Fruit fly (Drosophila melanogaster) whole organism, embryonic: ENCODE results near the gene Erk7.

ENCODE experiments used
- Aef1 ChIP-seq: fragments of 200-800 bp; sonication (Bioruptor generic); IDR thresholded peaks from 3 replicates; pipeline ENCODE4 v1.3.6; 2022; ENCODE audit warnings: missing biosample characterization, missing genetic modification characterization
- Antp ChIP-seq: fragments of 200-800 bp; sonication (Bioruptor generic); optimal IDR thresholded peaks from 3 replicates; lab custom pipeline; 2016; ENCODE audit warnings: missing biosample characterization, missing genetic modification characterization
- CG10654 ChIP-seq: fragments of 200-800 bp; sonication (Bioruptor generic); optimal IDR thresholded peaks from 2 replicates; lab custom pipeline; 2016; ENCODE audit warnings: missing biosample characterization, missing genetic modification characterization
- CG10979 ChIP-seq: fragments of 200-800 bp; sonication (Bioruptor generic); optimal IDR thresholded peaks from 2 replicates; lab custom pipeline; 2018; ENCODE audit warnings: missing biosample characterization, mild to moderate bottlenecking, missing genetic modification characterization, moderate library complexity
- CG11504 ChIP-seq: fragments of 200-800 bp; sonication (Bioruptor generic); optimal IDR thresholded peaks from 3 replicates; lab custom pipeline; 2019; ENCODE audit warnings: missing biosample characterization, mild to moderate bottlenecking, missing genetic modification characterization, moderate library complexity
- CG12391 ChIP-seq: fragments of 200-800 bp; sonication (Bioruptor generic); optimal IDR thresholded peaks from 3 replicates; lab custom pipeline; 2018; ENCODE audit warnings: missing biosample characterization, mild to moderate bottlenecking, missing genetic modification characterization, moderate library complexity
- CG12659 ChIP-seq: fragments of 200-800 bp; sonication (Bioruptor generic); optimal IDR thresholded peaks from 3 replicates; lab custom pipeline; 2017; ENCODE audit warnings: mild to moderate bottlenecking, missing biosample characterization, missing genetic modification reagents, missing genetic modification characterization
- CG14710 ChIP-seq: fragments of 200-800 bp; sonication (Bioruptor generic); optimal IDR thresholded peaks from 3 replicates; lab custom pipeline; 2019; ENCODE audit warnings: missing biosample characterization, mild to moderate bottlenecking, missing genetic modification characterization, moderate library complexity
- CG1529 ChIP-seq: fragments of 200-800 bp; sonication (Bioruptor generic); optimal IDR thresholded peaks from 3 replicates; lab custom pipeline; 2018; ENCODE audit warnings: missing biosample characterization, missing genetic modification characterization
- CG1603 ChIP-seq: fragments of 200-800 bp; sonication (Bioruptor generic); optimal IDR thresholded peaks from 2 replicates; lab custom pipeline; 2019; ENCODE audit warnings: missing biosample characterization, mild to moderate bottlenecking, missing genetic modification characterization, moderate library complexity
- CG17359 ChIP-seq: fragments of 200-800 bp; sonication (Bioruptor generic); optimal IDR thresholded peaks from 3 replicates; lab custom pipeline; 2018; ENCODE audit warnings: missing biosample characterization, mild to moderate bottlenecking, missing genetic modification characterization, moderate library complexity
- CG18599 ChIP-seq: fragments of 200-800 bp; sonication (Bioruptor generic); optimal IDR thresholded peaks from 3 replicates; lab custom pipeline; 2017; ENCODE audit warnings: missing biosample characterization, missing genetic modification characterization, mild to moderate bottlenecking, moderate library complexity, missing genetic modification reagents
- CG30403 ChIP-seq: fragments of 200-800 bp; sonication (Bioruptor generic); optimal IDR thresholded peaks from 3 replicates; lab custom pipeline; 2016; ENCODE audit warnings: missing biosample characterization, missing genetic modification characterization
- CG3163 ChIP-seq: fragments of 200-800 bp; sonication (Bioruptor generic); optimal IDR thresholded peaks from 3 replicates; lab custom pipeline; 2016; ENCODE audit warnings: missing biosample characterization, missing genetic modification characterization
- CG4360 ChIP-seq: fragments of 200-800 bp; sonication (Bioruptor generic); IDR thresholded peaks from 2 replicates; pipeline ENCODE4 v1.3.6; 2022; ENCODE audit warnings: missing biosample characterization, missing genetic modification characterization
- CG4730 ChIP-seq: fragments of 200-800 bp; sonication (Bioruptor generic); IDR thresholded peaks from 2 replicates; pipeline ENCODE4 v1.3.6; 2022; ENCODE audit warnings: missing biosample characterization, missing genetic modification characterization
- CG8388 ChIP-seq: fragments of 200-800 bp; sonication (Bioruptor generic); optimal IDR thresholded peaks from 2 replicates; lab custom pipeline; 2019; ENCODE audit warnings: missing biosample characterization, mild to moderate bottlenecking, missing genetic modification characterization, moderate library complexity
- CG9797 ChIP-seq: fragments of 200-800 bp; sonication (Bioruptor generic); optimal IDR thresholded peaks from 3 replicates; lab custom pipeline; 2018; ENCODE audit warnings: missing biosample characterization, mild to moderate bottlenecking, missing genetic modification characterization
- CHES-1-like ChIP-seq: fragments of 200-800 bp; sonication (Bioruptor generic); optimal IDR thresholded peaks from 2 replicates; lab custom pipeline; 2016; ENCODE audit warnings: missing biosample characterization, missing genetic modification characterization
- Eip74EF ChIP-seq, 2 experiments: fragments of 200-800 bp in 1 of 2; fragments of >200 bp in 1 of 2; sonication (Bioruptor generic) in 1 of 2; optimal IDR thresholded peaks; 2 replicates each; lab custom pipeline; 2017 to 2019; ENCODE audit warnings: missing biosample characterization in 2 of 2, missing genetic modification characterization in 2 of 2, mild to moderate bottlenecking in 1 of 2, moderate library complexity in 1 of 2
- Gsc ChIP-seq: fragments of 200-800 bp; sonication (Bioruptor generic); IDR thresholded peaks from 2 replicates; pipeline ENCODE4 v1.3.6; 2022; ENCODE audit warnings: missing biosample characterization, missing genetic modification characterization
- Hsf ChIP-seq: fragments of 200-800 bp; sonication (Bioruptor generic); optimal IDR thresholded peaks from 3 replicates; lab custom pipeline; 2016; ENCODE audit warnings: missing biosample characterization, missing genetic modification characterization
- Med ChIP-seq: fragments of 200-800 bp; sonication (Bioruptor generic); peaks from one replicate; lab custom pipeline; 2016; ENCODE audit warnings: missing biosample characterization, missing genetic modification characterization, mild to moderate bottlenecking, inconsistent platforms, moderate library complexity
- NK7.1 ChIP-seq: fragments of 200-800 bp; sonication (Bioruptor generic); optimal IDR thresholded peaks from 3 replicates; lab custom pipeline; 2016; ENCODE audit warnings: missing biosample characterization, missing genetic modification characterization
- Oli ChIP-seq: fragments of 200-800 bp; sonication (Bioruptor generic); optimal IDR thresholded peaks from 2 replicates; lab custom pipeline; 2018; ENCODE audit warnings: missing biosample characterization, mild to moderate bottlenecking, missing genetic modification characterization, moderate library complexity
- Optix ChIP-seq: fragments of 200-800 bp; sonication (Bioruptor generic); IDR thresholded peaks from 3 replicates; pipeline ENCODE4 v1.3.6; 2022; ENCODE audit warnings: missing biosample characterization, missing genetic modification characterization
- Poxn ChIP-seq: fragments of 200-800 bp; sonication (Bioruptor generic); IDR thresholded peaks from 2 replicates; pipeline ENCODE4 v1.3.6; 2022; ENCODE audit warnings: missing biosample characterization, missing genetic modification characterization
- Spps ChIP-seq: fragments of 200-800 bp; sonication (Bioruptor generic); optimal IDR thresholded peaks from 2 replicates; lab custom pipeline; 2018; ENCODE audit warnings: missing biosample characterization, mild to moderate bottlenecking, missing genetic modification characterization
- ase ChIP-seq: fragments of 200-800 bp; sonication (Bioruptor generic); IDR thresholded peaks from 3 replicates; pipeline ENCODE4 v1.3.6; 2022; ENCODE audit warnings: missing biosample characterization, missing genetic modification characterization
- bsh ChIP-seq, 2 experiments: fragments of 200-800 bp; sonication (Bioruptor generic); optimal IDR thresholded peaks; 2 replicates each; lab custom pipeline; 2017 to 2018; ENCODE audit warnings: mild to moderate bottlenecking in 2 of 2, missing biosample characterization in 2 of 2, missing genetic modification characterization in 2 of 2, moderate library complexity in 1 of 2
- btn ChIP-seq: fragments of 200-800 bp; sonication (Bioruptor generic); optimal IDR thresholded peaks from 2 replicates; lab custom pipeline; 2016; ENCODE audit warnings: missing biosample characterization, missing genetic modification characterization
- cad ChIP-seq: fragments of >200 bp; optimal IDR thresholded peaks from 2 replicates; lab custom pipeline; 2017; ENCODE audit warnings: missing biosample characterization, missing genetic modification characterization
- cato ChIP-seq: fragments of 200-800 bp; sonication (Bioruptor generic); optimal IDR thresholded peaks from 2 replicates; lab custom pipeline; 2016; ENCODE audit warnings: missing biosample characterization, missing genetic modification characterization, borderline replicate concordance
- corto ChIP-seq: fragments of 200-800 bp; sonication (Bioruptor generic); optimal IDR thresholded peaks from 2 replicates; lab custom pipeline; 2016; ENCODE audit warnings: missing biosample characterization, mild to moderate bottlenecking, missing genetic modification characterization, moderate library complexity
- disco-r ChIP-seq: fragments of 200-800 bp; sonication (Bioruptor generic); optimal IDR thresholded peaks from 2 replicates; lab custom pipeline; 2016; ENCODE audit warnings: missing biosample characterization, missing genetic modification characterization
- gem ChIP-seq: fragments of 200-800 bp; sonication (Bioruptor generic); optimal IDR thresholded peaks from 2 replicates; lab custom pipeline; 2019; ENCODE audit warnings: missing biosample characterization, mild to moderate bottlenecking, missing genetic modification characterization, moderate library complexity
- ind ChIP-seq: fragments of 200-800 bp; sonication (Bioruptor generic); optimal IDR thresholded peaks from 3 replicates; lab custom pipeline; 2016; ENCODE audit warnings: missing biosample characterization, missing genetic modification characterization
- org-1 ChIP-seq: fragments of 200-800 bp; sonication (Bioruptor generic); optimal IDR thresholded peaks from 2 replicates; lab custom pipeline; 2017; ENCODE audit warnings: missing biosample characterization, missing genetic modification characterization
- pho ChIP-seq: fragments of 200-800 bp; sonication (Bioruptor generic); optimal IDR thresholded peaks from 2 replicates; lab custom pipeline; 2016; ENCODE audit warnings: missing biosample characterization, missing genetic modification characterization
- row ChIP-seq: fragments of 200-800 bp; sonication (Bioruptor generic); IDR thresholded peaks from 3 replicates; pipeline ENCODE4 v1.3.6; 2022; ENCODE audit warnings: missing biosample characterization, missing genetic modification characterization
- slou ChIP-seq: fragments of 200-800 bp; sonication (Bioruptor generic); optimal IDR thresholded peaks from 3 replicates; lab custom pipeline; 2016; ENCODE audit warnings: missing biosample characterization, missing genetic modification characterization
- slp2 ChIP-seq: fragments of 200-800 bp; sonication (Bioruptor generic); optimal IDR thresholded peaks from 2 replicates; lab custom pipeline; 2016; ENCODE audit warnings: missing biosample characterization, missing genetic modification characterization
- so ChIP-seq: fragments of 200-800 bp; sonication (Bioruptor generic); IDR thresholded peaks from 3 replicates; pipeline ENCODE4 v1.3.6; 2022; ENCODE audit warnings: missing biosample characterization, missing genetic modification characterization
- sob ChIP-seq: fragments of 200-800 bp; sonication (Bioruptor generic); IDR thresholded peaks from 2 replicates; pipeline ENCODE4 v1.3.6; 2022; ENCODE audit warnings: missing biosample characterization, missing genetic modification characterization
- stc ChIP-seq: fragments of 200-800 bp; sonication (Bioruptor generic); IDR thresholded peaks from 2 replicates; pipeline ENCODE4 v1.3.6; 2022; ENCODE audit warnings: missing biosample characterization, missing genetic modification characterization
- sug ChIP-seq: fragments of 200-800 bp; optimal IDR thresholded peaks from 2 replicates; lab custom pipeline; 2019; ENCODE audit warnings: missing biosample characterization, mild to moderate bottlenecking, missing genetic modification characterization, moderate library complexity
- tx ChIP-seq: fragments of 200-800 bp; sonication (Bioruptor generic); optimal IDR thresholded peaks from 2 replicates; lab custom pipeline; 2016; ENCODE audit warnings: missing biosample characterization, missing genetic modification characterization
- unpg ChIP-seq: fragments of 200-800 bp; sonication (Bioruptor generic); optimal IDR thresholded peaks from 3 replicates; lab custom pipeline; 2018; ENCODE audit warnings: missing biosample characterization, mild to moderate bottlenecking, missing genetic modification characterization, moderate library complexity
- wor ChIP-seq: fragments of 200-800 bp; sonication (Bioruptor generic); IDR thresholded peaks from 2 replicates; pipeline ENCODE4 v1.3.6; 2022; ENCODE audit warnings: missing biosample characterization, missing genetic modification characterization

The Erk7 gene

DNA sequence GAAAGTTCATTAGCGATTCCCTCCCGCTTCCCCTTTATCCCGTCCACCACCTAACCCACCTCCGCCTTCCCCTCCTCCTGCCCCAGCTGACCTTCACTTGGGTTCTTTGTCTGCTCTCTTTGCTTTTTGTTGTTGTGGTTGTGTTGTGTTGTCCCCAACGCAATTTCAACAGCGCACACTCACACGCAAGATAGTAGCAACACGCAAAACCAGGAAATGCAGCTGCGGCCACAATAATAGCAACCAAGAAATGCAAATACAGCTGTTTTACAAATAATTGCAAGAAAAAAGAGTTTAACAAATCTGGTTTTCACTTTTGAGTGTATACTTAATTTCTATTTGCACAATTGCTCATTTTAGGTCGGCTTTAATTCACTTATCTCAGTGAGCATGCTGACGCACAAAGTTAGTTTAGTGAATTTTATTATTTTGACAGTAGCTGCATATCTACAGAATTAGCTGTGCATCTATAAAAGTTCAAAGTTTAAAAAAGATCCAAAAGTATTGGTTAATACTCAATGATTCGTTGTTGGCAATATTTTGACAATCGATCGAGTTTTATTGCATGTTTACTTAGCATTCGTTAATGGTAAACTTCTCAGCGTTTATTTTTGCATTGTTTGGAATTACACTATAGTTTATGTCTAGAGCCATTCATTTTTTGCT lies 16.2 kb downstream of the Erk7 start (continued):
- TF ChIP-seq CG10979 (tag; lab: Kevin White, UChicago) (peak; percentile 34), wor (GFP tag; lab: Robert Waterston, UW) (peak; percentile 30; the same call in 1 of the 2 replicates), bsh (GFP tag; optimal IDR thresholded peaks at IDR 0.05; lab: Kevin White, UChicago) (peak; percentile 1 to 37), CG3163 (GFP tag; lab: Kevin White, UChicago) (no peak), NK7.1 (no peak), CG8388 (peak; percentile 11), gem (tag; lab: Kevin White, UChicago) (peak; percentile 37), unpg (peak; percentile 21), CG17359 (peak; percentile 30), Optix (GFP tag; lab: Robert Waterston, UW) (peak; percentile 37; the same call in 1 of the 3 replicates), ind (GFP tag; lab: Kevin White, UChicago) (peak; percentile 27), CG12391 (tag; lab: Kevin White, UChicago) (peak; percentile 40), stc (GFP tag; lab: Robert Waterston, UW) (peak; percentile 43; the same call in 1 of the 2 replicates), corto (GFP tag; lab: Kevin White, UChicago) (no peak), tx (GFP tag; lab: Kevin White, UChicago) (no peak), Eip74EF (GFP tag; optimal IDR thresholded peaks at IDR 0.05; lab: Kevin White, UChicago) (peak in 1 of 2 experiments; percentile 93), CHES-1-like (GFP tag; lab: Kevin White, UChicago) (no peak), CG30403 (GFP tag; lab: Kevin White, UChicago) (peak; percentile 38), CG9797 (no peak), pho (no peak), so (GFP tag; lab: Robert Waterston, UW) (0 out of 3 replicates have a peak, but pooled peaks have one; percentile 8), CG10654 (GFP tag; lab: Kevin White, UChicago) (peak; percentile 23), CG1603 (tag; lab: Kevin White, UChicago) (peak; percentile 54), slou (GFP tag; lab: Kevin White, UChicago) (no peak), Gsc (GFP tag; lab: Robert Waterston, UW) (no peak), btn (GFP tag; lab: Kevin White, UChicago) (peak; percentile 27), Oli (tag; lab: Kevin White, UChicago) (peak; percentile 31), Spps (tag; lab: Kevin White, UChicago) (no peak), sug (tag; lab: Kevin White, UChicago) (peak; percentile 8), cad (no peak), disco-r (GFP tag; lab: Kevin White, UChicago) (no peak), CG4360 (peak; percentile 25; the same call in 1 of the 2 replicates), CG1529 (GFP tag; lab: Kevin White, UChicago) (peak; percentile 5), CG14710 (tag; lab: Kevin White, UChicago) (no peak), CG18599 (GFP tag; lab: Kevin White, UChicago) (peak; percentile 18), CG11504 (peak; percentile 36), Poxn (no peak), cato (GFP tag; lab: Kevin White, UChicago) (no peak), sob (0 out of 2 replicates have a peak, but pooled peaks have one; percentile 33), ase (0 out of 3 replicates have a peak, but pooled peaks have one; percentile 41), Antp (GFP tag; lab: Kevin White, UChicago) (peak; percentile 13), Med (peak; percentile 85), CG12659 (peak; percentile 12), CG4730 (no peak), slp2 (GFP tag; lab: Kevin White, UChicago) (no peak), org-1 (peak; percentile 0), row (GFP tag; lab: Robert Waterston, UW) (peak; percentile 51; the same call in 2 of the 3 replicates), Aef1 (GFP tag; lab: Robert Waterston, UW) (no peak), Hsf (GFP tag; lab: Kevin White, UChicago) (peak; percentile 24)
